Worm (Caenorhabditis elegans) whole organism, L3 larva: ENCODE measurements around the gene srh-128.
A peak's percentile ranks its signal among the peaks of the same experiment; 100 is the strongest.

Experiments used
- ceh-82 ChIP-seq: fragments of 150-350 bp; optimal IDR thresholded peaks from 2 replicates; lab custom pipeline; 2014; ENCODE audit warnings: missing biosample characterization, missing genetic modification characterization
- elt-2 ChIP-seq: sonication (generic microtip); optimal IDR thresholded peaks from 2 replicates; lab custom pipeline; 2016; ENCODE audit warnings: missing genetic modification reagents, mild to moderate bottlenecking, missing genetic modification characterization, missing compliant biosample characterization
- jun-1 ChIP-seq: fragments of 150-350 bp; optimal IDR thresholded peaks from 2 replicates; lab custom pipeline; 2014; ENCODE audit warnings: missing biosample characterization, missing genetic modification reagents, missing genetic modification characterization
- nhr-12 ChIP-seq: fragments of 150-350 bp; optimal IDR thresholded peaks from 2 replicates; lab custom pipeline; 2014; ENCODE audit warnings: missing biosample characterization, missing genetic modification characterization
- nhr-76 ChIP-seq: fragments of 150-350 bp; sonication (generic microtip); optimal IDR thresholded peaks from 5 replicates; lab custom pipeline; 2014; ENCODE audit warnings: missing biosample characterization, missing genetic modification characterization
- ztf-11 ChIP-seq: fragments of 150-350 bp; optimal IDR thresholded peaks from 2 replicates; lab custom pipeline; 2014; ENCODE audit warnings: missing biosample characterization, missing genetic modification characterization

- TF ChIP-seq nhr-76 (tag; lab: Kevin White, UChicago) = no peak
- TF ChIP-seq nhr-12 (tag; lab: Kevin White, UChicago) = no peak
- TF ChIP-seq ceh-82 = no peak
- peak; percentile 14 for TF ChIP-seq elt-2 (tag; lab: Kevin White, UChicago)
- TF ChIP-seq jun-1 (tag; lab: Kevin White, UChicago) = no peak
- TF ChIP-seq ztf-11 (tag; lab: Kevin White, UChicago) = no peak
Observed at ce11 chrII:2751278-2751677, 46.2 kb upstream of the srh-128 start.
